Worm (Caenorhabditis elegans): ENCODE data around the gene T13F2.6.

DNA sequence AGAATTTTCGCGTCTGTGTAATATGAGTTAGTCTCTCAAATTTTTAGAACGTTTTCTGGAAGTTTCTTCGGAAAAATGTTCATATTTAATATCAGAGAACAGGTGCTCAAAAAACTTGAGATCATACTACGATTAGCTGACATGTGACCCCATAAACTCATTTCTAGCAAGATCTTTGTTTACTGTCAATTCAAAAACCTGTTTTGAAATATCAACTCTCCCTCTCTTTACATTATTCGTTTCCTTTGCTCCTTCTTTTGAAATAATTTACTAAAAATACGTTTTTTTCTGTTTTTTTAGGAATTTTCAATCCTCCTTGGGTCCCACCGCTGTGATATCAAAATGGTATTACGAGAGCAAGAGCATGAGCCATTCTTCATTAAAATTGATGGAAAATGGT is 21.0 kb downstream of the T13F2.6 start, which contains the start of gene fat-4:
- TF ChIP-seq blmp-1 (tag; optimal IDR thresholded peaks at IDR 0.05), result no peak
- TF ChIP-seq zag-1 (tag; optimal IDR thresholded peaks at IDR 0.05), result no peak
- TF ChIP-seq hpl-2 (GFP tag; optimal IDR thresholded peaks at IDR 0.05), result no peak
- TF ChIP-seq efl-1 (optimal IDR thresholded peaks at IDR 0.05), result no peak
- TF ChIP-seq efl-1 (GFP tag; optimal IDR thresholded peaks at IDR 0.05 in 1 of 2), result no peak
- no peak for TF ChIP-seq elt-3 (tag; optimal IDR thresholded peaks at IDR 0.05)
- TF ChIP-seq mab-9 (GFP tag; IDR thresholded peaks at IDR 0.05), result no peak
- TF ChIP-seq lin-13 (GFP tag; optimal IDR thresholded peaks at IDR 0.05), result no peak
